Fruit fly (Drosophila melanogaster): ENCODE data around the gene CG42570.

CG42570 gene

DNA sequence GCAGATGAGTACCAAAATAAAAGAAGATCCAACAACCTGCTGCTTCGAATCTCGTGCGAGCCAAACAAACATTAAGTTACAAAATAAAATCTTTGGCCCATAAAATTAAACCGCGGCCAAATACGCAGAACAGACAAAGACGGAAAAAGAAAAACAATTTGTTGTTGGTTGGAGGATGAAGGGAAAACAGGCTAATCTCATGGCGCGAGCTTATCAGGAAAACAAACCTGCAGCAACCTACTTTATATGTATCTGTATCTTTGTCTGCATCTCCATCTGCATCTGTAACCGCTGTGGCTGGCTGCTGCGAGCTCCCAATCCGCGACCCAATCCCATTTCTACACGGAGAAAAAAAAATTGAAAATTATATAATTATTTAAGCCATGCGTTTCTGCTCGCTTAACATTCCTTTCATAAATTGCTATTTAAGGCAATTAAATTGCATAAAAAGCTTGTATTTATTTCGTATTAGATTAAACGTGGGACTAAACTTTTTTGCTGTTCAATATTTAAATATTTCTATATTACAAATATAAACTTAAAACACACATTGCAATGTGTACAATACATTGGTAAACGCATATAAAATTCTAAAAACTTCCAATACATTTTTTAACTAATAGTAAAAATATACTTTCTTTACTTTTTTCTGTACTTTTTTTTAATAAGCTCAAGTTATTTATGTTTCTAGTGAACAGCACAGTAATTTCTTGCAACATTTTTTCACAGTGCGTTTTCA is 24.7 kb upstream of the CG42570 start (continued):
- TF ChIP-seq CG5245 (GFP tag; optimal IDR thresholded peaks at IDR 0.05) (no peak), ac (GFP tag; optimal IDR thresholded peaks at IDR 0.05) (no peak), tap (tag; optimal IDR thresholded peaks at IDR 0.05) (no peak), mam (GFP tag; optimal IDR thresholded peaks at IDR 0.05) (no peak), CG1647 (GFP tag; optimal IDR thresholded peaks at IDR 0.05) (no peak), Antp (GFP tag; optimal IDR thresholded peaks at IDR 0.05) (no peak), maf-S (GFP tag; optimal IDR thresholded peaks at IDR 0.05) (no peak), CG9215 (GFP tag; IDR thresholded peaks at IDR 0.05) (no peak), CG2199 (GFP tag; IDR thresholded peaks at IDR 0.05) (no peak), slbo (GFP tag; IDR thresholded peaks at IDR 0.05) (no peak), gsb-n (tag; optimal IDR thresholded peaks at IDR 0.05) (peak; percentile 13), dpn (GFP tag; optimal IDR thresholded peaks at IDR 0.05) (peak in 1 of 2 experiments; percentile 4), Neu2 (GFP tag; optimal IDR thresholded peaks at IDR 0.05; ENCODE audit: borderline replicate concordance) (no peak), mld (GFP tag; IDR thresholded peaks at IDR 0.05; ENCODE audit: partially characterized antibody) (no peak), CG13424 (tag; optimal IDR thresholded peaks at IDR 0.05) (peak; percentile 39), grau (tag; optimal IDR thresholded peaks at IDR 0.05) (peak; percentile 36), pros (GFP tag; optimal IDR thresholded peaks at IDR 0.05) (no peak), pan (optimal IDR thresholded peaks at IDR 0.05) (no peak), pan (GFP tag; optimal IDR thresholded peaks at IDR 0.05 in 1 of 2, IDR thresholded peaks at IDR 0.05 in 1 of 2) (no peak), ham (GFP tag; IDR thresholded peaks at IDR 0.05) (no peak), CG11085 (GFP tag; IDR thresholded peaks at IDR 0.05) (no peak), dimm (GFP tag; IDR thresholded peaks at IDR 0.05) (no peak), ap (GFP tag; IDR thresholded peaks at IDR 0.05) (no peak), Aef1 (GFP tag; IDR thresholded peaks at IDR 0.05) (no peak), Opbp (GFP tag; IDR thresholded peaks at IDR 0.05; ENCODE audit: partially characterized antibody) (no peak), h (optimal IDR thresholded peaks at IDR 0.05) (no peak), chn (GFP tag; optimal IDR thresholded peaks at IDR 0.05) (no peak), Hr3 (GFP tag; optimal IDR thresholded peaks at IDR 0.05) (peak; percentile 36), CG17359 (tag; optimal IDR thresholded peaks at IDR 0.05) (peak; percentile 38), Ssrp (tag; optimal IDR thresholded peaks at IDR 0.05) (peak; percentile 69), CG3995 (GFP tag; optimal IDR thresholded peaks at IDR 0.05) (no peak), CG9727 (GFP tag; optimal IDR thresholded peaks at IDR 0.05) (peak; percentile 72), onecut (GFP tag; IDR thresholded peaks at IDR 0.05) (no peak), ase (GFP tag; IDR thresholded peaks at IDR 0.05) (no peak), vfl (GFP tag; optimal IDR thresholded peaks at IDR 0.05) (no peak), Sox102F (GFP tag; optimal IDR thresholded peaks at IDR 0.05) (peak; percentile 60), gfzf (GFP tag; optimal IDR thresholded peaks at IDR 0.05) (no peak), zf30C (GFP tag; optimal IDR thresholded peaks at IDR 0.05) (peak; percentile 4), hbn (GFP tag; IDR thresholded peaks at IDR 0.05; ENCODE audit: partially characterized antibody) (no peak), CG14710 (tag; optimal IDR thresholded peaks at IDR 0.05) (peak; percentile 72), gcm (GFP tag; optimal IDR thresholded peaks at IDR 0.05) (no peak), CG6175 (GFP tag; IDR thresholded peaks at IDR 0.05) (no peak), dmrt11E (tag; optimal IDR thresholded peaks at IDR 0.05) (peak; percentile 80), CHES-1-like (GFP tag; optimal IDR thresholded peaks at IDR 0.05) (no peak), pita (GFP tag; optimal IDR thresholded peaks at IDR 0.05) (no peak), CG12155 (GFP tag; optimal IDR thresholded peaks at IDR 0.05) (no peak), CG14050 (GFP tag; IDR thresholded peaks at IDR 0.05) (no peak), bigmax (GFP tag; optimal IDR thresholded peaks at IDR 0.05) (no peak), Hr51 (GFP tag; optimal IDR thresholded peaks at IDR 0.05) (peak in 1 of 2 experiments; percentile 55), CG31224 (GFP tag; IDR thresholded peaks at IDR 0.05) (no peak), ems (GFP tag; optimal IDR thresholded peaks at IDR 0.05) (no peak)
